Worm (Caenorhabditis elegans) whole organism, late embryonic: ENCODE results near the gene R03H10.7.

Experiments used
- K02D7.2 ChIP-seq: sonication (generic microtip); optimal IDR thresholded peaks from 2 replicates; lab custom pipeline; 2017; ENCODE audit warnings: mild to moderate bottlenecking, missing genetic modification characterization, missing compliant biosample characterization
- ahr-1 ChIP-seq: sonication (generic microtip); optimal IDR thresholded peaks from 2 replicates; lab custom pipeline; 2016; ENCODE audit warnings: missing genetic modification characterization, missing compliant biosample characterization
- ama-1 ChIP-seq: fragments of 150-350 bp; optimal IDR thresholded peaks from 2 replicates; lab custom pipeline; 2014
- ceh-18 ChIP-seq: sonication (generic microtip); optimal IDR thresholded peaks from 2 replicates; lab custom pipeline; 2016; ENCODE audit warnings: missing genetic modification characterization, missing compliant biosample characterization
- ceh-34 ChIP-seq: sonication (generic microtip); optimal IDR thresholded peaks from 2 replicates; lab custom pipeline; 2016; ENCODE audit warnings: mild to moderate bottlenecking, missing genetic modification characterization, missing compliant biosample characterization
- ceh-6 ChIP-seq: fragments of 200-800 bp; sonication (Bioruptor generic); optimal IDR thresholded peaks from 2 replicates; lab custom pipeline; 2018; ENCODE audit warnings: mild to moderate bottlenecking, missing genetic modification characterization, missing compliant biosample characterization
- che-1 ChIP-seq: sonication (generic microtip); optimal IDR thresholded peaks from 2 replicates; lab custom pipeline; 2016; ENCODE audit warnings: mild to moderate bottlenecking, missing genetic modification characterization, missing compliant biosample characterization
- dve-1 ChIP-seq: sonication (generic microtip); optimal IDR thresholded peaks from 2 replicates; lab custom pipeline; 2017; ENCODE audit warnings: antibody characterized with exemption, mild to moderate bottlenecking, missing genetic modification characterization, missing compliant biosample characterization
- elt-4 ChIP-seq: sonication (generic microtip); optimal IDR thresholded peaks from 2 replicates; lab custom pipeline; 2016; ENCODE audit warnings: missing genetic modification characterization, missing compliant biosample characterization
- eyg-1 ChIP-seq: sonication (generic microtip); optimal IDR thresholded peaks from 2 replicates; lab custom pipeline; 2016; ENCODE audit warnings: missing genotype, missing genetic modification characterization, missing compliant biosample characterization
- fax-1 ChIP-seq: sonication (generic microtip); optimal IDR thresholded peaks from 2 replicates; lab custom pipeline; 2016; ENCODE audit warnings: missing genotype, missing genetic modification characterization, missing compliant biosample characterization
- hlh-13 ChIP-seq: fragments of 200-800 bp; sonication (Bioruptor generic); optimal IDR thresholded peaks from 2 replicates; lab custom pipeline; 2018; ENCODE audit warnings: mild to moderate bottlenecking, missing genetic modification characterization, missing compliant biosample characterization
- hlh-15 ChIP-seq: sonication (generic microtip); optimal IDR thresholded peaks from 2 replicates; lab custom pipeline; 2016; ENCODE audit warnings: missing genetic modification characterization, missing compliant biosample characterization
- hlh-30 ChIP-seq: sonication (generic microtip); optimal IDR thresholded peaks from 2 replicates; lab custom pipeline; 2017; ENCODE audit warnings: antibody characterized with exemption, missing genetic modification characterization, missing compliant biosample characterization; ENCODE audit not compliant: insufficient read depth
- hlh-8 ChIP-seq: sonication (generic microtip); optimal IDR thresholded peaks from 2 replicates; lab custom pipeline; 2016; ENCODE audit warnings: missing genotype, missing genetic modification characterization, missing compliant biosample characterization
- lin-11 ChIP-seq: fragments of 200-800 bp; sonication (Bioruptor generic); optimal IDR thresholded peaks from 2 replicates; lab custom pipeline; 2018; ENCODE audit warnings: mild to moderate bottlenecking, missing genetic modification characterization, missing compliant biosample characterization
- mec-3 ChIP-seq: sonication (generic microtip); optimal IDR thresholded peaks from 2 replicates; lab custom pipeline; 2016; ENCODE audit warnings: borderline replicate concordance, missing genetic modification characterization, missing compliant biosample characterization
- nfya-1 ChIP-seq: sonication (generic microtip); optimal IDR thresholded peaks from 2 replicates; lab custom pipeline; 2017; ENCODE audit warnings: missing genetic modification characterization, mild to moderate bottlenecking, missing compliant biosample characterization, antibody characterized with exemption, moderate library complexity
- nhr-11 ChIP-seq: fragments of 150-350 bp; optimal IDR thresholded peaks from 2 replicates; lab custom pipeline; 2014; ENCODE audit warnings: missing biosample characterization, missing genetic modification characterization
- nhr-232 ChIP-seq: sonication (generic microtip); optimal IDR thresholded peaks from 2 replicates; lab custom pipeline; 2016; ENCODE audit warnings: missing genetic modification characterization, missing compliant biosample characterization
- pag-3 ChIP-seq: sonication (generic microtip); optimal IDR thresholded peaks from 2 replicates; lab custom pipeline; 2016; ENCODE audit warnings: missing compliant biosample characterization, missing genetic modification characterization, borderline replicate concordance
- pha-2 ChIP-seq: sonication (generic microtip); optimal IDR thresholded peaks from 2 replicates; lab custom pipeline; 2017; ENCODE audit warnings: mild to moderate bottlenecking, missing genetic modification characterization, missing compliant biosample characterization
- pha-4 ChIP-seq: fragments of 150-350 bp; optimal IDR thresholded peaks from 2 replicates; lab custom pipeline; 2018; ENCODE audit warnings: missing biosample characterization, missing genetic modification reagents, missing genetic modification characterization
- pqm-1 ChIP-seq: sonication (generic microtip); optimal IDR thresholded peaks from 2 replicates; lab custom pipeline; 2016; ENCODE audit warnings: missing genetic modification characterization, missing compliant biosample characterization
- pros-1 ChIP-seq: fragments of 150-350 bp; optimal IDR thresholded peaks from 2 replicates; lab custom pipeline; 2014; ENCODE audit warnings: missing biosample characterization, missing genetic modification reagents, missing genetic modification characterization
- ref-2 ChIP-seq: sonication (generic microtip); optimal IDR thresholded peaks from 2 replicates; lab custom pipeline; 2016; ENCODE audit warnings: missing genetic modification characterization, missing compliant biosample characterization
- rnt-1 ChIP-seq: sonication (generic microtip); optimal IDR thresholded peaks from 2 replicates; lab custom pipeline; 2016; ENCODE audit warnings: missing genetic modification characterization, missing compliant biosample characterization
- sdc-2 ChIP-seq: sonication (generic microtip); optimal IDR thresholded peaks from 2 replicates; lab custom pipeline; 2016; ENCODE audit warnings: missing genotype, missing genetic modification characterization, missing compliant biosample characterization
- sox-2 ChIP-seq: fragments of 200-800 bp; sonication (Bioruptor generic); IDR thresholded peaks from 2 replicates; pipeline ENCODE4 v1.3.6; 2022; ENCODE audit warnings: missing genetic modification reagents, missing genetic modification characterization, missing compliant biosample characterization
- tbx-2 ChIP-seq: sonication (generic microtip); optimal IDR thresholded peaks from 2 replicates; lab custom pipeline; 2016; ENCODE audit warnings: missing genetic modification characterization, missing compliant biosample characterization
- unc-55 ChIP-seq: sonication (generic microtip); optimal IDR thresholded peaks from 2 replicates; lab custom pipeline; 2017; ENCODE audit warnings: missing biosample characterization, missing genetic modification reagents, missing genetic modification characterization
- zip-5 ChIP-seq: sonication (generic microtip); optimal IDR thresholded peaks from 2 replicates; lab custom pipeline; 2016; ENCODE audit warnings: missing genetic modification characterization, missing compliant biosample characterization
- ztf-16 ChIP-seq: sonication (generic microtip); optimal IDR thresholded peaks from 2 replicates; lab custom pipeline; 2017; ENCODE audit warnings: missing genetic modification characterization, missing compliant biosample characterization

R03H10.7 gene

ce11 chrII:4203729-4204184 is 25.0 kb upstream of the R03H10.7 start, which contains the start of gene mth-1:
mth-1 (minus strand) TSS chrII:4203779.
- no peak for TF ChIP-seq K02D7.2 (tag; lab: Kevin White, UChicago)

ce11 chrII:4194127-4194526 is 15.4 kb upstream of the R03H10.7 start, which contains the start of gene mth-2:
mth-2 (minus strand) TSS chrII:4194314.
- TF ChIP-seq mec-3 (tag; lab: Kevin White, UChicago) (no peak), sox-2 (no peak), nhr-232 (no peak)

ce11 chrII:4186364-4186763 is 7.6 kb upstream of the R03H10.7 start, which contains the start of gene cpna-1:
cpna-1 (plus strand) TSS chrII:4186664.
- TF ChIP-seq ztf-16 (tag; lab: Kevin White, UChicago) (no peak), hlh-8 (tag; lab: Kevin White, UChicago) (no peak), pha-4 (tag; lab: Kevin White, UChicago) (no peak), K02D7.2 (tag; lab: Kevin White, UChicago) (no peak), tbx-2 (tag; lab: Kevin White, UChicago) (no peak), ama-1 (lab: Kevin White, UChicago) (no peak), ref-2 (no peak), sdc-2 (tag; lab: Kevin White, UChicago) (no peak), pag-3 (tag; lab: Kevin White, UChicago) (no peak), hlh-15 (tag; lab: Kevin White, UChicago) (no peak), hlh-13 (no peak)

- TF ChIP-seq zip-5: no peak
- TF ChIP-seq ceh-34 (tag; lab: Kevin White, UChicago): peak; percentile 33
- TF ChIP-seq tbx-2 (tag; lab: Kevin White, UChicago): peak; percentile 26
- peak; percentile 55 for TF ChIP-seq unc-55
- peak; percentile 78 for TF ChIP-seq rnt-1 (tag; lab: Kevin White, UChicago)
- TF ChIP-seq nfya-1 (tag; lab: Kevin White, UChicago): peak; percentile 1
- peak; percentile 81 for TF ChIP-seq ceh-18
- no peak for TF ChIP-seq pqm-1 (tag; lab: Kevin White, UChicago)
- no peak for TF ChIP-seq elt-4 (tag; lab: Kevin White, UChicago)
Observed at ce11 chrII:4183979-4184378, 5.2 kb upstream of the R03H10.7 start.

ce11 chrII:4182364-4182763 is 3.6 kb upstream of the R03H10.7 start, which contains the start of gene R03H10.11:
R03H10.11 (plus strand) TSS chrII:4182664.
- TF ChIP-seq dve-1: no peak
- no peak for TF ChIP-seq ceh-34 (tag; lab: Kevin White, UChicago)
- no peak for TF ChIP-seq ahr-1 (tag; lab: Kevin White, UChicago)
- no peak for TF ChIP-seq pha-4 (tag; lab: Kevin White, UChicago)
- no peak for TF ChIP-seq ceh-6 (GFP tag; lab: Kevin White, UChicago)
- TF ChIP-seq hlh-8 (tag; lab: Kevin White, UChicago): no peak
- TF ChIP-seq ama-1 (lab: Kevin White, UChicago): no peak
- no peak for TF ChIP-seq sdc-2 (tag; lab: Kevin White, UChicago)
- TF ChIP-seq sox-2: no peak
- no peak for TF ChIP-seq che-1 (tag; lab: Kevin White, UChicago)

- TF ChIP-seq lin-11 (tag; lab: Kevin White, UChicago): no peak
- no peak for TF ChIP-seq pha-2 (tag; lab: Kevin White, UChicago)
- TF ChIP-seq ceh-18: no peak
- TF ChIP-seq K02D7.2 (tag; lab: Kevin White, UChicago): no peak
- TF ChIP-seq eyg-1 (tag; lab: Kevin White, UChicago): no peak
- no peak for TF ChIP-seq nhr-11 (tag; lab: Kevin White, UChicago)
- TF ChIP-seq fax-1 (tag; lab: Kevin White, UChicago): no peak
- TF ChIP-seq hlh-13: no peak
- no peak for TF ChIP-seq pros-1 (tag; lab: Kevin White, UChicago)
- no peak for TF ChIP-seq hlh-30 (tag; lab: Kevin White, UChicago)
Observed at ce11 chrII:4179897-4180296, 1.2 kb upstream of the R03H10.7 start, which contains the start of gene R03H10.1. R03H10.1 (plus strand) TSS chrII:4180248.
